Worm (Caenorhabditis elegans): ENCODE results near the gene Y49E10.16.

DNA sequence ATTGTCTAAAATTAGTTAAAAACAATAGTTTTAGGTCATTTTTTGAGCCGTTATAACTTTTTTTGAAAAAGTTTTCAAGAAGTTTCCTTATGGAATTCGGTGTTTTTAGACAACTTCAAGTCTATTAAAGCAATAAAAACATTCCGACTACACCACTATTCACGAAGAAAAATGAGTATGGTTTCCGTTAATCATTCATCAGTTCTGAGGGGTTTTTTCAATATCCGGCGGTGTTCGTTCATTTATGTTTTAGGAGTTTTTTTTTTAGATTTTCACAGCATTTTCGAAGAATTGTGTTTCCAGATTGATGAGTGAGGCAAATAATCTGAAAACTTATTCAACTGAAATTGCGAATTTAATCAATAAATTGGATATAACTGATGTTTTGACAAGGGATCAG is 3.8 kb downstream of the Y49E10.16 start, which contains the start of gene Y49E10.27:
- TF ChIP-seq ztf-23 (GFP tag; IDR thresholded peaks at IDR 0.05) (no peak), cog-1 (tag; optimal IDR thresholded peaks at IDR 0.05) (no peak), med-1 (GFP tag; optimal IDR thresholded peaks at IDR 0.05; ENCODE audit: insufficient read depth) (no peak), flt-1 (GFP tag; IDR thresholded peaks at IDR 0.05) (no peak)

Measured in whole organism, midembryonic.